Worm (Caenorhabditis elegans) whole organism, midembryonic: ENCODE measurements around the gene F41G3.5.

Experiments used
- T22C8.4 ChIP-seq: fragments of 200-800 bp; sonication (Bioruptor generic); IDR thresholded peaks from 2 replicates; pipeline ENCODE4 v1.3.6; 2022; ENCODE audit warnings: missing genetic modification characterization, missing compliant biosample characterization
- cog-1 ChIP-seq: sonication (generic microtip); optimal IDR thresholded peaks from 2 replicates; lab custom pipeline; 2016; ENCODE audit warnings: missing genetic modification characterization, missing compliant biosample characterization
- flt-1 ChIP-seq: fragments of 200-800 bp; sonication (Bioruptor generic); IDR thresholded peaks from 2 replicates; pipeline ENCODE4 v1.3.6; 2022; ENCODE audit warnings: missing genetic modification characterization, missing compliant biosample characterization
- klf-2 ChIP-seq: fragments of 200-800 bp; sonication (Bioruptor generic); conservative IDR thresholded peaks from 2 replicates; pipeline ENCODE4 v1.3.6; 2022; ENCODE audit warnings: missing genetic modification reagents, missing genetic modification characterization, missing compliant biosample characterization
- med-1 ChIP-seq: sonication (generic microtip); optimal IDR thresholded peaks from 2 replicates; lab custom pipeline; 2017; ENCODE audit warnings: missing genetic modification characterization, mild to moderate bottlenecking, missing compliant biosample characterization, antibody characterized with exemption, missing genetic modification reagents; ENCODE audit not compliant: insufficient read depth
- ref-1 ChIP-seq: fragments of 200-800 bp; sonication (Bioruptor generic); conservative IDR thresholded peaks from 2 replicates; pipeline ENCODE4 v1.3.6; 2022; ENCODE audit warnings: missing genetic modification reagents, missing genetic modification characterization, missing compliant biosample characterization
- tab-1 ChIP-seq: fragments of 200-800 bp; sonication (Bioruptor generic); IDR thresholded peaks from 2 replicates; pipeline ENCODE4 v1.3.6; 2022; ENCODE audit warnings: missing genetic modification characterization, missing compliant biosample characterization
- ztf-23 ChIP-seq: fragments of 200-800 bp; sonication (Bioruptor generic); IDR thresholded peaks from 2 replicates; pipeline ENCODE4 v1.3.6; 2022; ENCODE audit warnings: missing genetic modification reagents, missing genetic modification characterization, missing compliant biosample characterization
- ztf-29 ChIP-seq: fragments of 200-800 bp; sonication (Bioruptor generic); IDR thresholded peaks from 2 replicates; pipeline ENCODE4 v1.3.6; 2022; ENCODE audit warnings: missing genetic modification reagents, missing genetic modification characterization, missing compliant biosample characterization

F41G3.5 gene

ce11 chrII:6746404-6746803 is at the start of gene F41G3.5:
Gene F41G3.5 (plus strand): TSS chrII:6746704.
- TF ChIP-seq med-1 (GFP tag; lab: Kevin White, UChicago): no peak
- TF ChIP-seq ztf-29 (GFP tag; lab: Robert Waterston, UW): no peak
- TF ChIP-seq flt-1 (GFP tag; lab: Robert Waterston, UW): no peak
- TF ChIP-seq T22C8.4 (GFP tag; lab: Robert Waterston, UW): no peak
- TF ChIP-seq cog-1 (tag; lab: Kevin White, UChicago): no peak
- TF ChIP-seq ref-1 (GFP tag; lab: Robert Waterston, UW): no peak
- no peak for TF ChIP-seq klf-2
- no peak for TF ChIP-seq ztf-23 (GFP tag; lab: Robert Waterston, UW)
- no peak for TF ChIP-seq tab-1 (GFP tag; lab: Robert Waterston, UW)

- TF ChIP-seq tab-1 (GFP tag; lab: Robert Waterston, UW) (no peak), ztf-23 (GFP tag; lab: Robert Waterston, UW) (no peak), flt-1 (GFP tag; lab: Robert Waterston, UW) (no peak), T22C8.4 (GFP tag; lab: Robert Waterston, UW) (no peak), cog-1 (tag; lab: Kevin White, UChicago) (no peak), klf-2 (no peak), ref-1 (GFP tag; lab: Robert Waterston, UW) (no peak), ztf-29 (GFP tag; lab: Robert Waterston, UW) (no peak), med-1 (GFP tag; lab: Kevin White, UChicago) (no peak)
Observed at ce11 chrII:6698784-6699183, 47.7 kb upstream of the F41G3.5 start, which contains the start of gene C18H9.1. Gene C18H9.1 (plus strand): TSS chrII:6699084.

- no peak for TF ChIP-seq cog-1 (tag; lab: Kevin White, UChicago)
- no peak for TF ChIP-seq ztf-29 (GFP tag; lab: Robert Waterston, UW)
- TF ChIP-seq med-1 (GFP tag; lab: Kevin White, UChicago): no peak
- no peak for TF ChIP-seq T22C8.4 (GFP tag; lab: Robert Waterston, UW)
- no peak for TF ChIP-seq tab-1 (GFP tag; lab: Robert Waterston, UW)
- TF ChIP-seq ref-1 (GFP tag; lab: Robert Waterston, UW): no peak
- no peak for TF ChIP-seq flt-1 (GFP tag; lab: Robert Waterston, UW)
- no peak for TF ChIP-seq ztf-23 (GFP tag; lab: Robert Waterston, UW)
- TF ChIP-seq klf-2: no peak
Observed at ce11 chrII:6701497-6701896, 45.0 kb upstream of the F41G3.5 start, which contains the start of gene C18H9.6. Gene C18H9.6 (minus strand): TSS chrII:6701625.

- TF ChIP-seq T22C8.4 (GFP tag; lab: Robert Waterston, UW): no peak
- no peak for TF ChIP-seq cog-1 (tag; lab: Kevin White, UChicago)
- TF ChIP-seq ztf-23 (GFP tag; lab: Robert Waterston, UW): no peak
- TF ChIP-seq klf-2: no peak
- TF ChIP-seq tab-1 (GFP tag; lab: Robert Waterston, UW): no peak
- no peak for TF ChIP-seq ztf-29 (GFP tag; lab: Robert Waterston, UW)
- TF ChIP-seq ref-1 (GFP tag; lab: Robert Waterston, UW): no peak
- TF ChIP-seq med-1 (GFP tag; lab: Kevin White, UChicago): no peak
- no peak for TF ChIP-seq flt-1 (GFP tag; lab: Robert Waterston, UW)
Observed at ce11 chrII:6705593-6706228, 40.8 kb upstream of the F41G3.5 start, which contains the start of gene rpy-1. Gene rpy-1 (minus strand): TSS chrII:6705643.

ce11 chrII:6706552-6707091 is 39.9 kb upstream of the F41G3.5 start:
- TF ChIP-seq T22C8.4 (GFP tag; lab: Robert Waterston, UW) (no peak), ztf-23 (GFP tag; lab: Robert Waterston, UW) (no peak), ztf-29 (GFP tag; lab: Robert Waterston, UW) (no peak), flt-1 (GFP tag; lab: Robert Waterston, UW) (no peak), med-1 (GFP tag; lab: Kevin White, UChicago) (no peak), ref-1 (GFP tag; lab: Robert Waterston, UW) (no peak), cog-1 (tag; lab: Kevin White, UChicago) (no peak), tab-1 (GFP tag; lab: Robert Waterston, UW) (no peak), klf-2 (no peak)

- TF ChIP-seq tab-1 (GFP tag; lab: Robert Waterston, UW): no peak
- TF ChIP-seq ztf-23 (GFP tag; lab: Robert Waterston, UW): no peak
Observed at ce11 chrII:6707496-6708260, 38.8 kb upstream of the F41G3.5 start.

ce11 chrII:6708980-6709379 is 37.5 kb upstream of the F41G3.5 start:
- TF ChIP-seq flt-1 (GFP tag; lab: Robert Waterston, UW) (no peak), cog-1 (tag; lab: Kevin White, UChicago) (no peak), tab-1 (GFP tag; lab: Robert Waterston, UW) (no peak), med-1 (GFP tag; lab: Kevin White, UChicago) (no peak), ref-1 (GFP tag; lab: Robert Waterston, UW) (no peak)

- no peak for TF ChIP-seq med-1 (GFP tag; lab: Kevin White, UChicago)
- no peak for TF ChIP-seq ztf-29 (GFP tag; lab: Robert Waterston, UW)
- no peak for TF ChIP-seq T22C8.4 (GFP tag; lab: Robert Waterston, UW)
- no peak for TF ChIP-seq tab-1 (GFP tag; lab: Robert Waterston, UW)
- TF ChIP-seq klf-2: no peak
- no peak for TF ChIP-seq cog-1 (tag; lab: Kevin White, UChicago)
- TF ChIP-seq ref-1 (GFP tag; lab: Robert Waterston, UW): no peak
- no peak for TF ChIP-seq ztf-23 (GFP tag; lab: Robert Waterston, UW)
- no peak for TF ChIP-seq flt-1 (GFP tag; lab: Robert Waterston, UW)
Observed at ce11 chrII:6709680-6710079, 36.8 kb upstream of the F41G3.5 start.
